Fruit fly (Drosophila melanogaster): ENCODE results near the gene CG6565.

CG6565 gene

DNA sequence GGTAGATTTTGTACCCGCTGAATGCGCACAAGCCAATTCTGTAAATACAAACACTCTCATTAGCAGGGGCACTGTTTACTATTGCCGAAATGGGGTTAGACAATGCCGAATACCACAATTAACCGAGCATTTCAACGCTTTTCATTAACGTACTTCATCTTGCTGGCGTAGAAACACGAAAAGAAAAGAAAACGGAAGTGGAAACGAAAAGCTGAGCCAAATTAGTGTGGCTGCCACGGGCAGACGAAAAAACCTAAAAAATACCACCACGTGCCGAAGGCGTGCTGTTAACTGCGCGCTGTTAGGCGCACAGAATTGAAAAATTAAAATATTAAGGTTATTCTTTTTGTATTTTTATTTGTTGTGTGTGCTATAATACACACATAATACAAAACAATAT lies 21.1 kb downstream of the CG6565 start, which contains the start of gene RpL24 (continued):
- TF ChIP-seq slbo (GFP tag; IDR thresholded peaks at IDR 0.05) (peak; percentile 75), Adf1 (GFP tag; IDR thresholded peaks at IDR 0.05) (peak; percentile 63), Hmr (GFP tag; optimal IDR thresholded peaks at IDR 0.05) (peak; percentile 97), chn (GFP tag; optimal IDR thresholded peaks at IDR 0.05) (peak; percentile 84), CG12744 (GFP tag; optimal IDR thresholded peaks at IDR 0.05) (peak; percentile 87), CG31441 (GFP tag; IDR thresholded peaks at IDR 0.05) (peak; percentile 92), CG14050 (GFP tag; IDR thresholded peaks at IDR 0.05) (peak; percentile 85), tgo (GFP tag; IDR thresholded peaks at IDR 0.05) (peak; percentile 78), phol (tag; optimal IDR thresholded peaks at IDR 0.05) (peak; percentile 83), Pdp1 (GFP tag; optimal IDR thresholded peaks at IDR 0.05) (peak; percentile 80 to 87), Ada2b (GFP tag; IDR thresholded peaks at IDR 0.05) (peak; percentile 76; the same call in 1 of the 2 replicates), sna (GFP tag; IDR thresholded peaks at IDR 0.05; ENCODE audit: partially characterized antibody) (no peak), Kr (GFP tag; optimal IDR thresholded peaks at IDR 0.05) (peak; percentile 83), fd3F (GFP tag; optimal IDR thresholded peaks at IDR 0.05) (peak; percentile 79), CG14014 (GFP tag; IDR thresholded peaks at IDR 0.05) (peak; percentile 89), p53 (GFP tag; optimal IDR thresholded peaks at IDR 0.05) (peak; percentile 88), tup (GFP tag; optimal IDR thresholded peaks at IDR 0.05) (peak; percentile 74), CG11456 (GFP tag; IDR thresholded peaks at IDR 0.05) (peak; percentile 94), CG6683 (GFP tag; optimal IDR thresholded peaks at IDR 0.05) (peak; percentile 90), NfI (GFP tag; optimal IDR thresholded peaks at IDR 0.05) (peak; percentile 96), C15 (GFP tag; IDR thresholded peaks at IDR 0.05) (peak; percentile 68; the same call in 2 of the 3 replicates), CG10462 (GFP tag; optimal IDR thresholded peaks at IDR 0.05) (peak; percentile 57), kni (GFP tag; optimal IDR thresholded peaks at IDR 0.05) (peak; percentile 88), CG2678 (tag; optimal IDR thresholded peaks at IDR 0.05) (peak; percentile 82), fu2 (GFP tag; optimal IDR thresholded peaks at IDR 0.05) (peak; percentile 73), pfk (GFP tag; optimal IDR thresholded peaks at IDR 0.05) (peak; percentile 85), Sry-β (GFP tag; optimal IDR thresholded peaks at IDR 0.05) (peak; percentile 67), ac (GFP tag; optimal IDR thresholded peaks at IDR 0.05) (peak; percentile 92), CG5245 (GFP tag; optimal IDR thresholded peaks at IDR 0.05) (peak; percentile 80), CG13775 (GFP tag; optimal IDR thresholded peaks at IDR 0.05) (peak; percentile 96), Mes4 (GFP tag; optimal IDR thresholded peaks at IDR 0.05) (peak; percentile 96), CG17568 (GFP tag; optimal IDR thresholded peaks at IDR 0.05) (peak; percentile 96), cwo (GFP tag; optimal IDR thresholded peaks at IDR 0.05) (peak; percentile 77), CG18764 (GFP tag; optimal IDR thresholded peaks at IDR 0.05) (peak; percentile 89), CG13624 (GFP tag; optimal IDR thresholded peaks at IDR 0.05) (peak; percentile 92), sisA (GFP tag; IDR thresholded peaks at IDR 0.05) (no peak; the same call in 1 of the 2 replicates), bbx (GFP tag; IDR thresholded peaks at IDR 0.05; ENCODE audit: partially characterized antibody) (peak; percentile 29; the same call in 1 of the 2 replicates), Ptx1 (GFP tag; IDR thresholded peaks at IDR 0.05) (peak; percentile 78), CG2116 (GFP tag; optimal IDR thresholded peaks at IDR 0.05) (peak; percentile 84), nom (GFP tag; optimal IDR thresholded peaks at IDR 0.05) (peak; percentile 93), CG31224 (GFP tag; IDR thresholded peaks at IDR 0.05) (peak; percentile 76), CG17912 (GFP tag; optimal IDR thresholded peaks at IDR 0.05) (peak; percentile 97), Side (GFP tag; optimal IDR thresholded peaks at IDR 0.05) (peak; percentile 93), CTCF (GFP tag; optimal IDR thresholded peaks at IDR 0.05) (peak; percentile 65), CG30403 (GFP tag; optimal IDR thresholded peaks at IDR 0.05) (peak; percentile 81), CG10959 (GFP tag; IDR thresholded peaks at IDR 0.05) (peak; percentile 73), hth (optimal IDR thresholded peaks at IDR 0.05) (no peak), Deaf1 (tag; optimal IDR thresholded peaks at IDR 0.05) (peak; percentile 64), Tbp (GFP tag; optimal IDR thresholded peaks at IDR 0.05) (no peak), Abd-B (GFP tag; optimal IDR thresholded peaks at IDR 0.05) (no peak), CG7839 (tag; optimal IDR thresholded peaks at IDR 0.05) (peak; percentile 86)
